Fruit fly (Drosophila melanogaster): ENCODE data around the gene CG3330.

Gene CG3330

dm6 chr3R:27281811-27282131 is 48.9 kb downstream of the CG3330 start (continued):
- TF ChIP-seq sens (GFP tag) = no peak
- TF ChIP-seq CG13424 (tag; optimal IDR thresholded peaks at IDR 0.05) = no peak
- TF ChIP-seq Bgb (GFP tag; IDR thresholded peaks at IDR 0.05; ENCODE audit: partially characterized antibody) = 0 out of 2 replicates have a peak, but pooled peaks have one; percentile 27
- TF ChIP-seq CG13624 (GFP tag; optimal IDR thresholded peaks at IDR 0.05) = no peak
- TF ChIP-seq CG7786 (GFP tag; optimal IDR thresholded peaks at IDR 0.05) = no peak
- TF ChIP-seq CG1603 (tag; optimal IDR thresholded peaks at IDR 0.05) = no peak
- TF ChIP-seq amos (GFP tag; IDR thresholded peaks at IDR 0.05; ENCODE audit: partially characterized antibody) = peak; percentile 12; the same call in 1 of the 2 replicates
- TF ChIP-seq fd64A (GFP tag; optimal IDR thresholded peaks at IDR 0.05) = no peak
- TF ChIP-seq hbn (GFP tag; IDR thresholded peaks at IDR 0.05; ENCODE audit: partially characterized antibody) = no peak
- TF ChIP-seq Doc3 (GFP tag; IDR thresholded peaks at IDR 0.05; ENCODE audit: partially characterized antibody) = no peak
- TF ChIP-seq ssp (GFP tag; IDR thresholded peaks at IDR 0.05) = no peak
- TF ChIP-seq ewg (GFP tag; optimal IDR thresholded peaks at IDR 0.05) = no peak
- TF ChIP-seq inv (GFP tag; IDR thresholded peaks at IDR 0.05; ENCODE audit: partially characterized antibody) = 0 out of 2 replicates have a peak, but pooled peaks have one; percentile 20
- no peak for TF ChIP-seq CG8388 (GFP tag; optimal IDR thresholded peaks at IDR 0.05)
- 0 out of 3 replicates have a peak, but pooled peaks have one; percentile 6 for TF ChIP-seq CG2199 (GFP tag; IDR thresholded peaks at IDR 0.05)
- no peak for TF ChIP-seq CG10565 (GFP tag; optimal IDR thresholded peaks at IDR 0.05)
- no peak for TF ChIP-seq CG12071 (GFP tag; optimal IDR thresholded peaks at IDR 0.05)
- no peak for TF ChIP-seq CG10431 (GFP tag; optimal IDR thresholded peaks at IDR 0.05)
- TF ChIP-seq CG18262 (tag; optimal IDR thresholded peaks at IDR 0.05) = no peak
- TF ChIP-seq toy (GFP tag; IDR thresholded peaks at IDR 0.05) = no peak
- TF ChIP-seq CG1832 (GFP tag; optimal IDR thresholded peaks at IDR 0.05) = no peak
- TF ChIP-seq CG10209 (GFP tag; optimal IDR thresholded peaks at IDR 0.05) = no peak
- no peak for TF ChIP-seq CG31365 (tag; optimal IDR thresholded peaks at IDR 0.05)
- no peak for TF ChIP-seq Ssrp (tag; optimal IDR thresholded peaks at IDR 0.05)
- no peak for TF ChIP-seq CG42726 (GFP tag; IDR thresholded peaks at IDR 0.05; ENCODE audit: partially characterized antibody)
- TF ChIP-seq zen (tag; optimal IDR thresholded peaks at IDR 0.05) = no peak
- TF ChIP-seq CG31388 (GFP tag; optimal IDR thresholded peaks at IDR 0.05) = no peak
- TF ChIP-seq pnt (GFP tag; optimal IDR thresholded peaks at IDR 0.05) = no peak
- no peak for TF ChIP-seq CG1602 (GFP tag; optimal IDR thresholded peaks at IDR 0.05)
- TF ChIP-seq CG4360 (GFP tag; IDR thresholded peaks at IDR 0.05) = no peak
- TF ChIP-seq CG4404 (GFP tag; IDR thresholded peaks at IDR 0.05) = no peak
- TF ChIP-seq Xbp1 (GFP tag; optimal IDR thresholded peaks at IDR 0.05) = no peak
- TF ChIP-seq CG6689 (GFP tag; IDR thresholded peaks at IDR 0.05) = no peak
- TF ChIP-seq Oaz (GFP tag; IDR thresholded peaks at IDR 0.05) = no peak
- TF ChIP-seq MTF-1 (GFP tag; optimal IDR thresholded peaks at IDR 0.05; ENCODE audit: borderline replicate concordance) = no peak
- TF ChIP-seq shn (GFP tag; optimal IDR thresholded peaks at IDR 0.05) = no peak
- TF ChIP-seq cg (GFP tag; optimal IDR thresholded peaks at IDR 0.05) = peak; percentile 37
- TF ChIP-seq wor (GFP tag; IDR thresholded peaks at IDR 0.05) = no peak
- TF ChIP-seq grn (GFP tag; optimal IDR thresholded peaks at IDR 0.05) = peak; percentile 26
- no peak for TF ChIP-seq run (tag; optimal IDR thresholded peaks at IDR 0.05)
- no peak for TF ChIP-seq CG12155 (GFP tag; optimal IDR thresholded peaks at IDR 0.05)
- TF ChIP-seq crc (GFP tag; optimal IDR thresholded peaks at IDR 0.05) = no peak
- peak; percentile 31 for TF ChIP-seq CG12769 (tag; optimal IDR thresholded peaks at IDR 0.05)
- TF ChIP-seq gt (GFP tag; IDR thresholded peaks at IDR 0.05) = no peak
- no peak for TF ChIP-seq H2.0 (GFP tag; IDR thresholded peaks at IDR 0.05)
- TF ChIP-seq CG1024 (GFP tag; IDR thresholded peaks at IDR 0.05) = no peak
- no peak for TF ChIP-seq odd (GFP tag; optimal IDR thresholded peaks at IDR 0.05)
- TF ChIP-seq CG2678 (tag; optimal IDR thresholded peaks at IDR 0.05) = no peak
- TF ChIP-seq chn (GFP tag; optimal IDR thresholded peaks at IDR 0.05) = no peak
- TF ChIP-seq Bteb2 (GFP tag; optimal IDR thresholded peaks at IDR 0.05) = no peak
- no peak for TF ChIP-seq MESR4 (GFP tag; optimal IDR thresholded peaks at IDR 0.05)
- no peak for TF ChIP-seq Ada2b (GFP tag; IDR thresholded peaks at IDR 0.05)

All from whole organism, embryonic.